Worm (Caenorhabditis elegans) whole organism, L4 larva: ENCODE data around the gene gcy-32.

Source experiments
- aly-2 ChIP-seq: sonication (generic microtip); optimal IDR thresholded peaks from 2 replicates; lab custom pipeline; 2018; ENCODE audit warnings: missing biosample characterization, missing genetic modification characterization
- ama-1 ChIP-seq: fragments of 150-350 bp; optimal IDR thresholded peaks from 2 replicates; lab custom pipeline; 2014; ENCODE audit warnings: inconsistent platforms, mixed read lengths
- ceh-28 ChIP-seq: fragments of 150-350 bp; optimal IDR thresholded peaks from 2 replicates; lab custom pipeline; 2014; ENCODE audit warnings: missing biosample characterization, missing genetic modification reagents, missing genetic modification characterization
- fkh-10 ChIP-seq: fragments of 150-350 bp; optimal IDR thresholded peaks from 2 replicates; lab custom pipeline; 2014; ENCODE audit warnings: missing biosample characterization, missing genetic modification reagents, missing genetic modification characterization

DNA sequence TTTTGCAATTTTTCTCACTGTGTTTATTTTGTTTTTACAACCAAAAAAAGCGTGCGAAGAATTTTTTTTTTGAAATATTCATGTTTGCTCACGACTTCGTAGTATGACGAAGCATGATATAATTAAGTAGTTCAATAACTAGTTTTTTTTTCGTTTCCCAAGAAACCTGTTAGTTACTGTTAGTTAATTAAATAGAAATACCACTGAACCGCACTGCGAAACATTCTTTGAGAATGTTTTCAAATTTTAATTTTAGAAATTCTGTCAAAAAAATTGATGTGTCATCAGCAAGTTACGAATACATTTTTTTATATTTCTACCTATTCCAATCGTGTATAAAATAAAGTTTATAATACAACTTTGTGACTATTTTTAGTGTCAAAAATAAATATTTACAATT lies 11.1 kb upstream of the gcy-32 start, which contains the start of gene srxa-12:
- no peak for TF ChIP-seq ceh-28 (tag; lab: Kevin White, UChicago)
- no peak for TF ChIP-seq ama-1 (lab: Kevin White, UChicago)
- no peak for TF ChIP-seq aly-2
- no peak for TF ChIP-seq fkh-10 (GFP tag; lab: Kevin White, UChicago)
